Fruit fly (Drosophila melanogaster) whole organism, pupa: ENCODE measurements around the gene CG12253.

Experiments
- CG10348 ChIP-seq: fragments of 200-800 bp; sonication (Bioruptor generic); IDR thresholded peaks from 2 replicates; pipeline ENCODE4 v1.3.6; 2022; ENCODE audit warnings: missing biosample characterization, missing genetic modification characterization
- CG12605 ChIP-seq: fragments of 200-800 bp; sonication (Bioruptor generic); IDR thresholded peaks from 2 replicates; pipeline ENCODE4 v1.3.6; 2022; ENCODE audit warnings: missing biosample characterization, missing genetic modification characterization
- CG14655 ChIP-seq: fragments of 200-800 bp; sonication (Bioruptor generic); optimal IDR thresholded peaks from 3 replicates; lab custom pipeline; 2017; ENCODE audit warnings: mild to moderate bottlenecking, missing biosample characterization, missing genetic modification reagents, missing genetic modification characterization
- CG15710 ChIP-seq: fragments of 200-800 bp; sonication (Bioruptor generic); optimal IDR thresholded peaks from 2 replicates; lab custom pipeline; 2018; ENCODE audit warnings: missing biosample characterization, mild to moderate bottlenecking, missing genetic modification characterization, moderate library complexity
- CG17806 ChIP-seq: fragments of 200-800 bp; sonication (Bioruptor generic); optimal IDR thresholded peaks from 2 replicates; lab custom pipeline; 2018; ENCODE audit warnings: missing biosample characterization, mild to moderate bottlenecking, missing genetic modification characterization, moderate library complexity
- CG32121 ChIP-seq: fragments of 200-800 bp; sonication (Bioruptor generic); IDR thresholded peaks from 2 replicates; pipeline ENCODE4 v1.3.6; 2022; ENCODE audit warnings: missing biosample characterization, missing genetic modification characterization
- CG34367 ChIP-seq: fragments of 200-800 bp; sonication (Bioruptor generic); optimal IDR thresholded peaks from 2 replicates; lab custom pipeline; 2018; ENCODE audit warnings: missing biosample characterization, mild to moderate bottlenecking, missing genetic modification characterization
- CG4496 ChIP-seq: fragments of 200-800 bp; sonication (Bioruptor generic); IDR thresholded peaks from 3 replicates; pipeline ENCODE4 v1.3.6; 2022; ENCODE audit warnings: missing biosample characterization, missing genetic modification characterization
- CG8159 ChIP-seq: fragments of 200-800 bp; sonication (Bioruptor generic); optimal IDR thresholded peaks from 3 replicates; lab custom pipeline; 2018; ENCODE audit warnings: missing biosample characterization, mild to moderate bottlenecking, missing genetic modification characterization, moderate library complexity
- CG8301 ChIP-seq: fragments of 200-800 bp; sonication (Bioruptor generic); optimal IDR thresholded peaks from 2 replicates; lab custom pipeline; 2018; ENCODE audit warnings: missing biosample characterization, mild to moderate bottlenecking, missing genetic modification characterization
- CG9948 ChIP-seq: fragments of 200-800 bp; sonication (Bioruptor generic); optimal IDR thresholded peaks from 2 replicates; lab custom pipeline; 2018; ENCODE audit warnings: missing biosample characterization, mild to moderate bottlenecking, missing genetic modification characterization, moderate library complexity
- D1 ChIP-seq: fragments of 200-800 bp; sonication (Bioruptor generic); optimal IDR thresholded peaks from 2 replicates; lab custom pipeline; 2018; ENCODE audit warnings: missing biosample characterization, mild to moderate bottlenecking, missing genetic modification characterization, moderate library complexity
- EcR ChIP-seq: fragments of 200-800 bp; sonication (Bioruptor generic); optimal IDR thresholded peaks from 3 replicates; lab custom pipeline; 2019; ENCODE audit warnings: missing biosample characterization, missing genetic modification characterization, mild to moderate bottlenecking, moderate library complexity, missing genetic modification reagents
- Ets98B ChIP-seq: fragments of 200-800 bp; sonication (Bioruptor generic); IDR thresholded peaks from 2 replicates; pipeline ENCODE4 v1.3.6; 2022; ENCODE audit warnings: missing biosample characterization, missing genetic modification characterization
- Pif1A ChIP-seq: fragments of 200-800 bp; sonication (Bioruptor generic); optimal IDR thresholded peaks from 3 replicates; lab custom pipeline; 2016; ENCODE audit warnings: missing biosample characterization, missing genetic modification characterization
- Pif1B ChIP-seq: fragments of 200-800 bp; sonication (Bioruptor generic); optimal IDR thresholded peaks from 3 replicates; lab custom pipeline; 2016; ENCODE audit warnings: missing biosample characterization, missing genetic modification characterization
- Snoo ChIP-seq: fragments of 200-800 bp; sonication (Bioruptor generic); optimal IDR thresholded peaks from 3 replicates; lab custom pipeline; 2017; ENCODE audit warnings: missing biosample characterization, mild to moderate bottlenecking, missing genetic modification characterization, inconsistent platforms
- fd96Ca ChIP-seq: fragments of 200-800 bp; sonication (Bioruptor generic); IDR thresholded peaks from 3 replicates; pipeline ENCODE4 v1.3.6; 2022; ENCODE audit warnings: missing biosample characterization, missing genetic modification characterization
- gl ChIP-seq: fragments of 200-800 bp; sonication (Bioruptor generic); optimal IDR thresholded peaks from 2 replicates; lab custom pipeline; 2018; ENCODE audit warnings: missing biosample characterization, mild to moderate bottlenecking, missing genetic modification characterization
- rn ChIP-seq: fragments of 200-800 bp; sonication (Bioruptor generic); IDR thresholded peaks from 2 replicates; pipeline ENCODE4 v1.3.6; 2022; ENCODE audit warnings: missing biosample characterization, missing genetic modification characterization

CG12253 gene

DNA sequence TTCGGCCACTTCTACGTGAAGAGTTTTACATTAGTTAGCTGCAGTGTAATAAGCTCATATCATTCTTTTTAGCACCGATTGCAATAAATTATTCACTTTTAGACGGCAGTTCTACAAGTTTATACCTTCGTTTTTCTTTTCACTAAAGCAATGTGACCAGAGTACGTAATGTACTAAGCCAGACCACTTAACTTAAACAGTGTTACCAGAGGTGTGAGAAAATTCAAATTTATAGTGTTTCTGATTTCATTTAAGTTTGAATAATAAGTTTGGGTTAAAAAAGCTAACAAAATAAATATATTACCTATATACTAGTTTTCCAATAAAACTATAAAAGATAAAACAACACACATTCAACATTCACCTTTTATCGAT lies 19.6 kb upstream of the CG12253 start:
- TF ChIP-seq EcR (GFP tag; lab: Kevin White, UChicago) (no peak), CG9948 (tag; lab: Kevin White, UChicago) (no peak), CG15710 (no peak), CG32121 (GFP tag; lab: Robert Waterston, UW) (no peak), Pif1A (GFP tag; lab: Kevin White, UChicago) (no peak), CG10348 (no peak), CG8159 (tag; lab: Kevin White, UChicago) (no peak), rn (GFP tag; lab: Robert Waterston, UW) (no peak)

- TF ChIP-seq CG12605 (GFP tag; lab: Robert Waterston, UW) (no peak), CG8159 (tag; lab: Kevin White, UChicago) (peak; percentile 0), fd96Ca (GFP tag; lab: Robert Waterston, UW) (0 out of 3 replicates have a peak, but pooled peaks have one; percentile 14)
- TF ChIP-seq, all 21 proteins: peak for 2
Measured at dm6 chr2L:10970134-10970533, 17.5 kb upstream of the CG12253 start, which contains the start of the genes Tmem214 and YL-1. Gene Tmem214, minus strand, starts transcription at chr2L:10970275. Gene YL-1, plus strand, starts transcription at chr2L:10970443.

DNA sequence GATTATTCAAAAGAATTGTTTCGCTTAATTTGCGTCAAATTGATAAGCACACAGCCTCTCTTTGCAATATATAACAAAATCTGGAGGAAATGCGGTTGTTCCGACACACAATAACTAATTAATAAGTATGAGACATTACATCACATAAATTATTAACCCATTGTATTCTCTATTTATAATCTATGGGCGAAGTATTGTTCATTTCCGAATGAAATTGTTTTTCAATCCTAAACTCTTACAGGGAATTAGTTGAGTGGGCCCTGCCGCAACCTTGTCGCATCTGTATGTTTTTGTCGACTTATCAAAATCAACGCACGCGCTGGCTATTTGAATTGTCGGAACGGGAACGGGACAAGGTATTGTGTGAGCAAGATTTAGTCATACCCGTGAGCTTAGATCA lies 15.4 kb upstream of the CG12253 start, which contains the start of gene CG16743:
Gene CG16743 (plus strand): TSS at position 57 of the 400 bp plus-strand sequence.
- TF ChIP-seq Ets98B (no peak), CG9948 (tag; lab: Kevin White, UChicago) (no peak), CG8301 (tag; lab: Kevin White, UChicago) (no peak), CG17806 (no peak), CG14655 (GFP tag; lab: Kevin White, UChicago) (no peak), CG34367 (tag; lab: Kevin White, UChicago) (no peak), CG15710 (no peak), CG10348 (no peak), Snoo (tag; lab: Kevin White, UChicago) (no peak), CG4496 (GFP tag; lab: Robert Waterston, UW) (no peak), CG12605 (GFP tag; lab: Robert Waterston, UW) (no peak), CG8159 (tag; lab: Kevin White, UChicago) (no peak), rn (GFP tag; lab: Robert Waterston, UW) (no peak), EcR (GFP tag; lab: Kevin White, UChicago) (no peak), fd96Ca (GFP tag; lab: Robert Waterston, UW) (no peak), CG32121 (GFP tag; lab: Robert Waterston, UW) (no peak), Pif1A (GFP tag; lab: Kevin White, UChicago) (no peak)

dm6 chr2L:10974638-10975037 lies 13.0 kb upstream of the CG12253 start:
- TF ChIP-seq EcR (GFP tag; lab: Kevin White, UChicago): no peak
- TF ChIP-seq, all 21 proteins: peak for 0

DNA sequence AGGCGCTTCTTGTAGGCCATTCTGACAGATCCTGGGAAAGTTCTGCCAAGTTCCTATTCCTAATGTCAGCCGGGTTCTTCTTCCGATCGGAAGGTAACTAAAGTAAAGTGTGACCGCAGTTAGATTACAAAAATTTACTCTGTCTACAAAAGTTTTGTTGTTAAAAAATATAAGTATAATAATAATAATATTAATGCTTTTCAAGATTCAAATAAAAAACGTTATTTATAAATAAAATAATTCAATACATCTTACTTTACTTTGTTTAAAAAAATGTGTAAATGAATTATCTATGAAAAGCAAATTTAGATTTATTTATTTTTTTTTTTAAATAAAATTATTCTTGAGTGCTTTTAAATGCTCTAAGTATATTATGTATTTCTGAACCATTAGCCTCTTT lies 12.4 kb upstream of the CG12253 start, which contains the start of gene abo:
Gene abo (minus strand): TSS at position 101 of the 400 bp plus-strand sequence.
- TF ChIP-seq Pif1B (GFP tag; lab: Kevin White, UChicago) (no peak), CG4496 (GFP tag; lab: Robert Waterston, UW) (no peak), gl (tag; lab: Kevin White, UChicago) (no peak), CG12605 (GFP tag; lab: Robert Waterston, UW) (no peak), CG34367 (tag; lab: Kevin White, UChicago) (no peak), fd96Ca (GFP tag; lab: Robert Waterston, UW) (no peak)

DNA sequence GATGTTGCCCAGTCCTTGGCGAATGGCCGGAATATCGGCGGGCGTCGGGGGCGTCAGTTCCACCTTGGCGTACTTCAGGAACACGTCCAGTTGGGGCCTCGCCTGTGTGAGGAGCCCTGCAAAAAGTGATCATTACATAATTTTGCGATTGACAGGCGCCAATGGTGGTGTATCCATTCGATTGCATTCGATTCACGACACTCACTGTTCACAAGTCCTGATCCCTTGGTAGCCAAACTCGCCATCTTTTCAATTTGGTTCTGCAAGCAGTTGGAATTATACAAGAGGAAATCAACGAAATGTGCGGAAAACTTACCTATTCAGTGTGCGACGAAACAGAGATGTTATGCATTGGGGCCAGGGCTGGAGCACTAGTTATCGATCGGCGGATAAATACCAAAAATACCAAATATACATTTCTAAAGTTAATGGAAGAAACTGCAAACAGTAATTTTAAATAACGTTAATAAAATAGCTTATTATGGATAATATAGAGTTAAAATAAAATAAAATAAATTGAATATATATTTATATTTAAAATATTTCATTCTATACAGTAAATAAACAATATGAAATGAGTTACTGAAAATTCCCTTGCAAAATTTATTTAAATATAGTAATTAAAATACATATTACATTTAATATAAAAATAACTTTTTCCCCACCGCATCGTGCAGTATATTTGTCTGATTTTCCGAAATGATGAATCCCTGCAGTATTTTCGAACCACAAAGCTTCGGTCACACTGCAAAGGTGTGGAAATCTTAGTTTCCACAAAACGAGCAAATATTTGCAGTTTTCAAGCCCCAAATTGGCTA lies 11.4 kb upstream of the CG12253 start, which contains the start of the genes ATPsynG and SCAR:
Gene ATPsynG (minus strand): TSS at position 354 of the 818 bp plus-strand sequence.
Gene SCAR (plus strand): TSS at position 727 of the 818 bp plus-strand sequence.
- TF ChIP-seq fd96Ca (GFP tag; lab: Robert Waterston, UW) (no peak), D1 (tag; lab: Kevin White, UChicago) (no peak), CG4496 (GFP tag; lab: Robert Waterston, UW) (no peak), Pif1B (GFP tag; lab: Kevin White, UChicago) (no peak), CG8159 (tag; lab: Kevin White, UChicago) (no peak), CG8301 (tag; lab: Kevin White, UChicago) (no peak), CG9948 (tag; lab: Kevin White, UChicago) (no peak), CG32121 (GFP tag; lab: Robert Waterston, UW) (no peak), CG15710 (no peak)
